Worm (Caenorhabditis elegans) whole organism, L1 larva: ENCODE measurements around the gene cdk-11.1.

Experiments
- C34B4.2 ChIP-seq: sonication (generic microtip); optimal IDR thresholded peaks from 2 replicates; lab custom pipeline; 2017; ENCODE audit warnings: mild to moderate bottlenecking, missing genetic modification characterization, missing compliant biosample characterization
- F16B12.6 ChIP-seq: fragments of 150-350 bp; optimal IDR thresholded peaks from 2 replicates; lab custom pipeline; 2014; ENCODE audit warnings: missing biosample characterization, missing genetic modification characterization
- Y116A8C.19 ChIP-seq: sonication (generic microtip); optimal IDR thresholded peaks from 2 replicates; lab custom pipeline; 2016; ENCODE audit warnings: missing compliant biosample characterization, missing genetic modification characterization, borderline replicate concordance
- blmp-1 ChIP-seq: fragments of 150-350 bp; optimal IDR thresholded peaks from 2 replicates; lab custom pipeline; 2014; ENCODE audit warnings: missing biosample characterization, missing genetic modification characterization
- ceh-8 ChIP-seq: fragments of 200-800 bp; sonication (Bioruptor generic); optimal IDR thresholded peaks from 2 replicates; lab custom pipeline; 2018; ENCODE audit warnings: mild to moderate bottlenecking, missing genetic modification characterization, moderate library complexity, missing compliant biosample characterization
- ceh-90 ChIP-seq: sonication (generic microtip); optimal IDR thresholded peaks from 2 replicates; lab custom pipeline; 2016; ENCODE audit warnings: missing genetic modification characterization, missing compliant biosample characterization
- ces-1 ChIP-seq: fragments of 150-350 bp; optimal IDR thresholded peaks from 2 replicates; lab custom pipeline; 2014; ENCODE audit warnings: missing biosample characterization, missing genetic modification reagents, missing genetic modification characterization
- dpl-1 ChIP-seq, 3 experiments: fragments of 150-350 bp in 2 of 3; sonication (generic microtip) in 1 of 3; optimal IDR thresholded peaks; 2 replicates each; lab custom pipeline; 2014 to 2017; ENCODE audit warnings: missing biosample characterization in 3 of 3, missing genetic modification characterization in 3 of 3, missing genetic modification reagents in 3 of 3
- efl-1 ChIP-seq, 4 experiments: fragments of 150-350 bp; optimal IDR thresholded peaks in 3 of 4; peaks in 1 of 4; 1 replicate in 1 of 4; 2 replicates in 3 of 4; lab custom pipeline; 2014; ENCODE audit warnings: missing biosample characterization in 2 of 4, missing genetic modification characterization in 2 of 4, missing genetic modification reagents in 2 of 4
- egl-13 ChIP-seq: sonication (generic microtip); optimal IDR thresholded peaks from 2 replicates; lab custom pipeline; 2016; ENCODE audit warnings: missing genotype, missing genetic modification reagents, missing genetic modification characterization, missing compliant biosample characterization
- egl-27 ChIP-seq, 2 experiments: fragments of 150-350 bp in 1 of 2; sonication (generic microtip); optimal IDR thresholded peaks; 3 replicates each; lab custom pipeline; 2017 to 2018; ENCODE audit warnings: missing biosample characterization in 2 of 2, missing genetic modification characterization in 2 of 2, missing genetic modification reagents in 2 of 2
- elt-2 ChIP-seq: sonication (generic microtip); optimal IDR thresholded peaks from 2 replicates; lab custom pipeline; 2016; ENCODE audit warnings: missing genetic modification characterization, mild to moderate bottlenecking, inconsistent platforms, missing compliant biosample characterization, missing genetic modification reagents
- ets-5 ChIP-seq: fragments of 200-800 bp; sonication (Bioruptor generic); IDR thresholded peaks from 2 replicates; pipeline ENCODE4 v1.3.6; 2022; ENCODE audit warnings: missing genetic modification characterization, missing compliant biosample characterization
- fkh-4 ChIP-seq: sonication (generic microtip); optimal IDR thresholded peaks from 2 replicates; lab custom pipeline; 2016; ENCODE audit warnings: missing compliant biosample characterization, missing genetic modification characterization, borderline replicate concordance
- fkh-8 ChIP-seq: sonication (generic microtip); optimal IDR thresholded peaks from 2 replicates; lab custom pipeline; 2016; ENCODE audit warnings: mild to moderate bottlenecking, missing genetic modification characterization, missing compliant biosample characterization
- fos-1 ChIP-seq: fragments of 150-350 bp; optimal IDR thresholded peaks from 2 replicates; lab custom pipeline; 2014; ENCODE audit warnings: missing biosample characterization, missing genetic modification characterization
- hlh-17 ChIP-seq: fragments of 200-800 bp; sonication (Bioruptor generic); optimal IDR thresholded peaks from 2 replicates; lab custom pipeline; 2018; ENCODE audit warnings: missing genetic modification characterization, mild to moderate bottlenecking, missing compliant biosample characterization, moderate library complexity, borderline replicate concordance
- hpl-2 ChIP-seq: fragments of 150-350 bp; optimal IDR thresholded peaks from 2 replicates; lab custom pipeline; 2014; ENCODE audit warnings: missing biosample characterization, missing genetic modification reagents, missing genetic modification characterization
- irx-1 ChIP-seq: sonication (generic microtip); optimal IDR thresholded peaks from 2 replicates; lab custom pipeline; 2016; ENCODE audit warnings: missing genetic modification characterization, missing compliant biosample characterization
- lin-39 ChIP-seq: fragments of 150-350 bp; optimal IDR thresholded peaks from 2 replicates; lab custom pipeline; 2014; ENCODE audit warnings: missing biosample characterization, missing genetic modification reagents, missing genetic modification characterization
- lir-3 ChIP-seq: sonication (generic microtip); optimal IDR thresholded peaks from 2 replicates; lab custom pipeline; 2016; ENCODE audit warnings: mild to moderate bottlenecking, missing genetic modification characterization, moderate library complexity, missing compliant biosample characterization; ENCODE audit not compliant: poor library complexity
- lsy-2 ChIP-seq, 2 experiments: fragments of 150-350 bp; optimal IDR thresholded peaks; 2 replicates each; lab custom pipeline; 2014; ENCODE audit warnings: missing biosample characterization in 2 of 2, missing genetic modification characterization in 2 of 2
- mab-9 ChIP-seq: fragments of 200-800 bp; sonication (Bioruptor generic); IDR thresholded peaks from 2 replicates; pipeline ENCODE4 v1.3.6; 2022; ENCODE audit warnings: missing genetic modification reagents, missing genetic modification characterization, missing compliant biosample characterization
- mef-2 ChIP-seq: fragments of 150-350 bp; optimal IDR thresholded peaks from 2 replicates; lab custom pipeline; 2014; ENCODE audit warnings: missing biosample characterization, missing genetic modification characterization
- mep-1 ChIP-seq: fragments of 150-350 bp; optimal IDR thresholded peaks from 2 replicates; lab custom pipeline; 2014; ENCODE audit warnings: missing biosample characterization, missing genetic modification characterization
- nhr-11 ChIP-seq: fragments of 150-350 bp; optimal IDR thresholded peaks from 2 replicates; lab custom pipeline; 2014; ENCODE audit warnings: missing biosample characterization, missing genetic modification characterization
- nhr-19 ChIP-seq: fragments of 200-800 bp; sonication (Bioruptor generic); conservative IDR thresholded peaks from 2 replicates; pipeline ENCODE4 v1.3.6; 2022; ENCODE audit warnings: missing genetic modification characterization, missing compliant biosample characterization
- nhr-20 ChIP-seq: sonication (generic microtip); optimal IDR thresholded peaks from 2 replicates; lab custom pipeline; 2016; ENCODE audit warnings: mild to moderate bottlenecking, missing genetic modification characterization, missing compliant biosample characterization
- nhr-237 ChIP-seq: fragments of 150-350 bp; optimal IDR thresholded peaks from 2 replicates; lab custom pipeline; 2014; ENCODE audit warnings: missing biosample characterization, missing genetic modification characterization
- nhr-28 ChIP-seq: fragments of 150-350 bp; optimal IDR thresholded peaks from 2 replicates; lab custom pipeline; 2014; ENCODE audit warnings: missing biosample characterization, missing genetic modification characterization
- nhr-47 ChIP-seq: sonication (generic microtip); optimal IDR thresholded peaks from 2 replicates; lab custom pipeline; 2016; ENCODE audit warnings: mild to moderate bottlenecking, missing genetic modification characterization, moderate library complexity, missing compliant biosample characterization
- nhr-71 ChIP-seq: sonication (generic microtip); optimal IDR thresholded peaks from 2 replicates; lab custom pipeline; 2016; ENCODE audit warnings: mild to moderate bottlenecking, missing genetic modification characterization, moderate library complexity, missing compliant biosample characterization
- nhr-76 ChIP-seq: sonication (generic microtip); optimal IDR thresholded peaks from 2 replicates; lab custom pipeline; 2017; ENCODE audit warnings: missing biosample characterization, missing genetic modification characterization
- nhr-90 ChIP-seq: sonication (generic microtip); optimal IDR thresholded peaks from 2 replicates; lab custom pipeline; 2016; ENCODE audit warnings: mild to moderate bottlenecking, missing genetic modification characterization, missing compliant biosample characterization; ENCODE audit not compliant: poor library complexity
- skn-1 ChIP-seq: fragments of 150-350 bp; optimal IDR thresholded peaks from 2 replicates; lab custom pipeline; 2014; ENCODE audit warnings: missing biosample characterization, missing genetic modification characterization
- sup-37 ChIP-seq: fragments of 200-800 bp; sonication (Bioruptor generic); optimal IDR thresholded peaks from 2 replicates; lab custom pipeline; 2018; ENCODE audit warnings: mild to moderate bottlenecking, missing genetic modification characterization, missing compliant biosample characterization
- tlp-1 ChIP-seq: fragments of 150-350 bp; optimal IDR thresholded peaks from 2 replicates; lab custom pipeline; 2014; ENCODE audit warnings: missing biosample characterization, missing genetic modification characterization
- unc-30 ChIP-seq: sonication (generic microtip); optimal IDR thresholded peaks from 2 replicates; lab custom pipeline; 2017; ENCODE audit warnings: missing biosample characterization, missing genetic modification characterization
- unc-62 ChIP-seq: fragments of 150-350 bp; optimal IDR thresholded peaks from 2 replicates; lab custom pipeline; 2014; ENCODE audit warnings: missing biosample characterization, missing genetic modification reagents, missing genetic modification characterization
- xbp-1 ChIP-seq: sonication (generic microtip); optimal IDR thresholded peaks from 2 replicates; lab custom pipeline; 2016; ENCODE audit warnings: missing genetic modification characterization, missing compliant biosample characterization
- ztf-11 ChIP-seq, 2 experiments: sonication (generic microtip); optimal IDR thresholded peaks; 2 replicates each; lab custom pipeline; 2016 to 2017; ENCODE audit warnings: missing genetic modification characterization in 2 of 2, missing biosample characterization in 1 of 2, missing compliant biosample characterization in 1 of 2

cdk-11.1 gene

DNA sequence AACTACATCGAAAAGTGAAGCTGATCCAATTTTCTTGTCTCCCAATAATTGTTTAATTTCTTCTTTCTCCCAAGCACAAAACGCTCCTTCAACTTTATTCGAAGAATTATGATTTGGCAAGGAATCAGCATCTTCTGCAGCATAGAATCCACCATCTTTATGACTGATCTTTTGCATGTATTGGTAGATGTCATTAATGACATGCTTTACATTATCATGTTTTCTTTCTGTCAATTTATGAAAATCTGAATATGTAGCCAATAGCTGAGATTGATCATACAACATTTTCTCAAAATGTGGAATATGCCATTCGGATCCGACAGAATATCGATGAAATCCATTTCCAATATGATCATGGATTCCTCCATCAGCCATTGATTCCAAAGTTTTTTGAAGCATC is 1.9 kb upstream of the cdk-11.1 start:
- TF ChIP-seq xbp-1 (tag; lab: Kevin White, UChicago) (no peak), fkh-8 (tag; lab: Kevin White, UChicago) (no peak), nhr-47 (tag; lab: Kevin White, UChicago) (no peak), irx-1 (no peak), nhr-76 (tag; lab: Kevin White, UChicago) (no peak), lin-39 (tag; lab: Kevin White, UChicago) (no peak), unc-62 (no peak), lir-3 (tag; lab: Kevin White, UChicago) (no peak), nhr-90 (tag; lab: Kevin White, UChicago) (no peak), fos-1 (tag; lab: Kevin White, UChicago) (no peak), fkh-4 (tag; lab: Kevin White, UChicago) (no peak), ztf-11 (tag; optimal IDR thresholded peaks at IDR 0.05; lab: Kevin White, UChicago) (no peak), skn-1 (no peak), tlp-1 (tag; lab: Kevin White, UChicago) (no peak), F16B12.6 (tag; lab: Kevin White, UChicago) (no peak), nhr-28 (tag; lab: Kevin White, UChicago) (no peak)

DNA sequence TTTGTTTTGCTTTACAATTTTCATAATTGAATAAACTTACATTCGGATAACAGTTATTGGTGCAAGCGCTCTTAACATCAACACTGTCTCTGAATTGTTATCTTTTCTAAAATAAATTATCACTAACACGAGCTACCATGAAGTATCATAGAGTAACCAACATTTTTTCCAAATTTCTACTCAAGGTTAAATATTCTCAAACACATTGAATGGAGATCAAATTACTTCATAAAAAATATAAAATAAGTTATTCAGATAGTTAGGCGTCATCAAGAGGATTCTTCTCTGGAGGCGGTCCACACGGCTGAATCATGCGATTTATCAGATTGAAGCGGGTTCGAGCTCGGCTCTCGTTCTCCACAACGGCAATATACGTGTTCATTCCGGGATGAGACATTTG is 629 bp upstream of the cdk-11.1 start, which contains the start of gene B0495.5:
Gene B0495.5 (minus strand): TSS at position 101 of the 400 bp plus-strand sequence.
- TF ChIP-seq efl-1 (optimal IDR thresholded peaks at IDR 0.05; lab: Kevin White, UChicago) (no peak), efl-1 (GFP tag; optimal IDR thresholded peaks at IDR 0.05 in 1 of 2; lab: Kevin White, UChicago) (no peak), hlh-17 (GFP tag; lab: Kevin White, UChicago) (no peak), ceh-8 (no peak), nhr-90 (tag; lab: Kevin White, UChicago) (no peak)

DNA sequence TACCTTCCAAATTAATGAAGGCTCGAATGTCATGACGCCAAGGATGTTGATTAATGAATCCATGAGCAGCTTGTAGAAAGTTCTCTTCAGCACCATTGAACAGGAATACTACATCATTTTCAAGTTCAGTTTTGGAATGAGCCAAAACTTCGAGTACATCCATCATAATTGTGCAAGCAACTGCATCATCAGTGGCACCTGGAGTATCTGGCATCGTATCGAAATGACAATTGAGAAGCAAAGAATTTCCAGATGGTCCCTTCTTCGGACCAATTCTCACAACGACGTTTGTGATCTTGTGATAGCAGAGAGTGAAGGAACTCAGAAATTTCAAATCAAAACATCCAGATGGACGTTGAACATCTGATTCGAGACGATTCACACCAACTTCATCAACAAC is 5.4 kb downstream of the cdk-11.1 start:
- TF ChIP-seq dpl-1 (GFP tag; optimal IDR thresholded peaks at IDR 0.05; lab: Kevin White, UChicago) (no peak), blmp-1 (tag; lab: Kevin White, UChicago) (no peak), mep-1 (tag; lab: Kevin White, UChicago) (no peak), nhr-237 (tag; lab: Kevin White, UChicago) (no peak), C34B4.2 (tag; lab: Kevin White, UChicago) (no peak), Y116A8C.19 (no peak), mab-9 (GFP tag; lab: Robert Waterston, UW) (no peak), fkh-4 (tag; lab: Kevin White, UChicago) (no peak), hpl-2 (no peak), lir-3 (tag; lab: Kevin White, UChicago) (no peak), nhr-19 (GFP tag; lab: Robert Waterston, UW) (no peak), sup-37 (GFP tag; lab: Kevin White, UChicago) (no peak), ces-1 (no peak), fkh-8 (tag; lab: Kevin White, UChicago) (no peak), nhr-90 (tag; lab: Kevin White, UChicago) (no peak)
- TF ChIP-seq, all 84 proteins: peak for 0

DNA sequence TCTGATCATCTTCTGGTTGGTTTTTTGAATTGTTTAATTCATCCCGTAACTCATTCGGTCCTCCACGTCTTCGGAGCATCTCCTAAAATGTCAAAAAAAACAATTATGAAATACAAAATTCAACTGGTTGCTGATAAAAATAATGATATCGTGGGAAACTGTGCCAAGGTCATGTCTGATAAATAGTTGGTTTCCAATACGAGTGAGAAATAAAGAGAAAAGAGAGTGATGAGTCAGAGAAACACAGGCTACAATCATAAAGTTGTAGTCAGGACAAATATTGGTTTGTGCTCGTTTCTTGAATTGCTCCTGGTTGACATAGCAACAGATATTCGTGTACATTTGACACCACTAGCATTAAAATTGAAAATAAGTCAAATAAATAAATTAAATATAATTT is 6.1 kb downstream of the cdk-11.1 start, which contains the start of gene B0495.7:
Gene B0495.7 (minus strand): TSS at position 82 of the 400 bp plus-strand sequence.
- TF ChIP-seq efl-1 (optimal IDR thresholded peaks at IDR 0.05; lab: Kevin White, UChicago): no peak
- TF ChIP-seq efl-1 (GFP tag; optimal IDR thresholded peaks at IDR 0.05 in 1 of 2; lab: Kevin White, UChicago): peak in 1 of 2 experiments; percentile 56
- no peak for TF ChIP-seq nhr-237 (tag; lab: Kevin White, UChicago)
- TF ChIP-seq ceh-90: no peak
- peak; percentile 17 for TF ChIP-seq elt-2 (tag; lab: Kevin White, UChicago)

DNA sequence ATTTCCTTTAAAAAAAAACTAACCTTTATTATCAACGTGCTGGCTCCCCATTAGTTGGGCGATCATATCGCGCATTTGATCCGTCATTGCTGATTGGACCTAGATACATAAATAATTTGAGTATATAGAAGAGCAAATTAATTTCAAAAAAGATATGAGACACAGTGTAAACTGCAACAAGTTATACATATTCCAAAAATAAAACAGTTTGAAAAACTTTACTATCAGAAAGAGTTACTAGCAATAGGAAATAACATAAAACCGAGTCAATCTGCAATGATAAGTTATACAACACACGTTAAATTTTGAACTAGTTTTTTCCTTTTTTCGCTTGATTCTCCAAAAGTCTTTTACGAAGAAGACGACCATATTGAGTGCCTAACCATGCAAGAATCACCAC is 8.3 kb downstream of the cdk-11.1 start, which contains the start of gene luc-7L:
Gene luc-7L (minus strand): TSS at position 101 of the 400 bp plus-strand sequence.
- no peak for TF ChIP-seq nhr-71 (tag; lab: Kevin White, UChicago)
- TF ChIP-seq unc-30 (tag; lab: Kevin White, UChicago): no peak
- TF ChIP-seq ceh-90: no peak
- no peak for TF ChIP-seq lin-39 (tag; lab: Kevin White, UChicago)
- TF ChIP-seq egl-13 (tag; lab: Kevin White, UChicago): no peak
- no peak for TF ChIP-seq ceh-8
- TF ChIP-seq mab-9 (GFP tag; lab: Robert Waterston, UW): no peak
- no peak for TF ChIP-seq nhr-11
- no peak for TF ChIP-seq ets-5 (GFP tag; lab: Robert Waterston, UW)
- TF ChIP-seq lsy-2 (tag; optimal IDR thresholded peaks at IDR 0.05; lab: Kevin White, UChicago): no peak
- no peak for TF ChIP-seq egl-27 (tag; optimal IDR thresholded peaks at IDR 0.05; lab: Kevin White, UChicago)
- TF ChIP-seq blmp-1 (tag; lab: Kevin White, UChicago): no peak
- no peak for TF ChIP-seq nhr-237 (tag; lab: Kevin White, UChicago)
- TF ChIP-seq Y116A8C.19: no peak
- no peak for TF ChIP-seq efl-1 (optimal IDR thresholded peaks at IDR 0.05; lab: Kevin White, UChicago)
- no peak for TF ChIP-seq efl-1 (GFP tag; optimal IDR thresholded peaks at IDR 0.05 in 1 of 2; lab: Kevin White, UChicago)
- TF ChIP-seq fkh-8 (tag; lab: Kevin White, UChicago): no peak
- TF ChIP-seq nhr-20 (tag; lab: Kevin White, UChicago): no peak
- no peak for TF ChIP-seq mef-2 (tag; lab: Kevin White, UChicago)
